Fruit fly (Drosophila melanogaster) whole organism, embryonic: ENCODE data around the gene CG10300.

Source experiments
- Abd-B ChIP-seq: fragments of 200-800 bp; sonication (Bioruptor generic); optimal IDR thresholded peaks from 2 replicates; lab custom pipeline; 2018; ENCODE audit warnings: missing biosample characterization, mild to moderate bottlenecking, missing genetic modification characterization, moderate library complexity
- Bgb ChIP-seq: fragments of 200-800 bp; sonication (Bioruptor generic); IDR thresholded peaks from 2 replicates; pipeline ENCODE4 v1.3.6; 2022; ENCODE audit warnings: missing biosample characterization, missing genetic modification characterization; ENCODE audit not compliant: partially characterized antibody
- CG10267 ChIP-seq: fragments of 200-800 bp; sonication (Bioruptor generic); optimal IDR thresholded peaks from 2 replicates; lab custom pipeline; 2018; ENCODE audit warnings: missing biosample characterization, mild to moderate bottlenecking, missing genetic modification characterization, moderate library complexity
- CG11504 ChIP-seq: fragments of 200-800 bp; sonication (Bioruptor generic); optimal IDR thresholded peaks from 3 replicates; lab custom pipeline; 2019; ENCODE audit warnings: missing biosample characterization, mild to moderate bottlenecking, missing genetic modification characterization, moderate library complexity
- CG12391 ChIP-seq: fragments of 200-800 bp; sonication (Bioruptor generic); optimal IDR thresholded peaks from 3 replicates; lab custom pipeline; 2018; ENCODE audit warnings: missing biosample characterization, mild to moderate bottlenecking, missing genetic modification characterization, moderate library complexity
- CG13287 ChIP-seq: fragments of 200-800 bp; sonication (Bioruptor generic); IDR thresholded peaks from 2 replicates; pipeline ENCODE4 v1.3.6; 2022; ENCODE audit warnings: missing biosample characterization, missing genetic modification characterization; ENCODE audit not compliant: partially characterized antibody
- CG13894 ChIP-seq: fragments of 200-800 bp; sonication (Bioruptor generic); optimal IDR thresholded peaks from 3 replicates; lab custom pipeline; 2018; ENCODE audit warnings: missing biosample characterization, mild to moderate bottlenecking, missing genetic modification characterization, moderate library complexity
- CG1529 ChIP-seq: fragments of 200-800 bp; sonication (Bioruptor generic); optimal IDR thresholded peaks from 3 replicates; lab custom pipeline; 2018; ENCODE audit warnings: missing biosample characterization, missing genetic modification characterization
- CG18599 ChIP-seq: fragments of 200-800 bp; sonication (Bioruptor generic); optimal IDR thresholded peaks from 3 replicates; lab custom pipeline; 2017; ENCODE audit warnings: missing biosample characterization, missing genetic modification characterization, mild to moderate bottlenecking, moderate library complexity, missing genetic modification reagents
- CG2116 ChIP-seq: fragments of 200-800 bp; sonication (Bioruptor generic); optimal IDR thresholded peaks from 3 replicates; lab custom pipeline; 2018; ENCODE audit warnings: missing biosample characterization, mild to moderate bottlenecking, missing genetic modification characterization
- CG2199 ChIP-seq: fragments of 200-800 bp; sonication (Bioruptor generic); IDR thresholded peaks from 3 replicates; pipeline ENCODE4 v1.3.6; 2022; ENCODE audit warnings: missing biosample characterization, missing genetic modification characterization
- CG32767 ChIP-seq: fragments of 200-800 bp; sonication (Bioruptor generic); IDR thresholded peaks from 2 replicates; pipeline ENCODE4 v1.3.6; 2022; ENCODE audit warnings: missing biosample characterization, missing genetic modification characterization
- CG9727 ChIP-seq: fragments of 200-800 bp; sonication (Bioruptor generic); optimal IDR thresholded peaks from 3 replicates; lab custom pipeline; 2017; ENCODE audit warnings: missing biosample characterization, mild to moderate bottlenecking, missing genetic modification characterization
- CTCF ChIP-seq: fragments of 200-800 bp; sonication (Bioruptor generic); optimal IDR thresholded peaks from 2 replicates; lab custom pipeline; 2017; ENCODE audit warnings: missing biosample characterization, mild to moderate bottlenecking, missing genetic modification characterization, moderate library complexity
- Drgx ChIP-seq: fragments of 200-800 bp; sonication (Bioruptor generic); IDR thresholded peaks from 2 replicates; pipeline ENCODE4 v1.3.6; 2022; ENCODE audit warnings: missing biosample characterization, missing genetic modification characterization
- E2f1 ChIP-seq: fragments of 200-800 bp; sonication (Bioruptor generic); IDR thresholded peaks from 2 replicates; pipeline ENCODE4 v1.3.6; 2022; ENCODE audit warnings: missing biosample characterization, missing genetic modification characterization
- GATAe ChIP-seq: fragments of 200-800 bp; sonication (Bioruptor generic); conservative IDR thresholded peaks from 2 replicates; pipeline ENCODE4 v1.3.6; 2022; ENCODE audit warnings: missing biosample characterization, missing genetic modification characterization
- Gsc ChIP-seq: fragments of 200-800 bp; sonication (Bioruptor generic); IDR thresholded peaks from 2 replicates; pipeline ENCODE4 v1.3.6; 2022; ENCODE audit warnings: missing biosample characterization, missing genetic modification characterization
- Hey ChIP-seq: fragments of 200-800 bp; sonication (Bioruptor generic); optimal IDR thresholded peaks from 3 replicates; lab custom pipeline; 2018; ENCODE audit warnings: missing biosample characterization, mild to moderate bottlenecking, missing genetic modification characterization
- Lpt ChIP-seq: fragments of >200 bp; optimal IDR thresholded peaks from 2 replicates; lab custom pipeline; 2018; ENCODE audit warnings: missing biosample characterization, missing genetic modification characterization
- Mad ChIP-seq: fragments of 200-800 bp; sonication (Bioruptor generic); optimal IDR thresholded peaks from 2 replicates; lab custom pipeline; 2016; ENCODE audit warnings: missing biosample characterization, missing genetic modification characterization
- Med ChIP-seq: fragments of 200-800 bp; sonication (Bioruptor generic); peaks from one replicate; lab custom pipeline; 2016; ENCODE audit warnings: missing biosample characterization, missing genetic modification characterization, mild to moderate bottlenecking, inconsistent platforms, moderate library complexity
- Ravus ChIP-seq: fragments of 200-800 bp; sonication (Bioruptor generic); IDR thresholded peaks from 2 replicates; pipeline ENCODE4 v1.3.6; 2022; ENCODE audit warnings: missing biosample characterization, missing genetic modification characterization
- Trl ChIP-seq, 3 experiments: fragments of >200 bp in 2 of 3; fragments of 200-800 bp in 1 of 3; sonication (Bioruptor generic) in 1 of 3; optimal IDR thresholded peaks; 2 replicates in 1 of 3; 3 replicates in 2 of 3; lab custom pipeline; 2016 to 2017; ENCODE audit warnings: missing biosample characterization in 1 of 3, missing genetic modification characterization in 1 of 3
- YL-1 ChIP-seq: fragments of 200-800 bp; sonication (Bioruptor generic); optimal IDR thresholded peaks from 3 replicates; lab custom pipeline; 2017; ENCODE audit warnings: missing biosample characterization, mild to moderate bottlenecking, missing genetic modification characterization
- amos ChIP-seq: fragments of 200-800 bp; sonication (Bioruptor generic); IDR thresholded peaks from 2 replicates; pipeline ENCODE4 v1.3.6; 2022; ENCODE audit warnings: missing biosample characterization, missing genetic modification characterization; ENCODE audit not compliant: partially characterized antibody
- ash1 ChIP-seq: fragments of 200-800 bp; sonication (Bioruptor generic); optimal IDR thresholded peaks from 2 replicates; lab custom pipeline; 2018; ENCODE audit warnings: missing biosample characterization, mild to moderate bottlenecking, missing genetic modification characterization
- bowl ChIP-seq: fragments of 200-800 bp; sonication (Bioruptor generic); IDR thresholded peaks from 2 replicates; pipeline ENCODE4 v1.3.6; 2022; ENCODE audit warnings: missing biosample characterization, missing genetic modification characterization
- dan ChIP-seq: fragments of 200-800 bp; sonication (Bioruptor generic); IDR thresholded peaks from 2 replicates; pipeline ENCODE4 v1.3.6; 2022; ENCODE audit warnings: missing biosample characterization, missing genetic modification characterization
- dimm ChIP-seq: fragments of 200-800 bp; sonication (Bioruptor generic); IDR thresholded peaks from 2 replicates; pipeline ENCODE4 v1.3.6; 2022; ENCODE audit warnings: missing biosample characterization, missing genetic modification characterization
- dm ChIP-seq: fragments of 200-800 bp; sonication (Bioruptor generic); optimal IDR thresholded peaks from 3 replicates; lab custom pipeline; 2016; ENCODE audit warnings: missing biosample characterization, missing genetic modification characterization
- grn ChIP-seq: fragments of 200-800 bp; sonication (Bioruptor generic); optimal IDR thresholded peaks from 3 replicates; lab custom pipeline; 2017; ENCODE audit warnings: missing biosample characterization, missing genetic modification characterization
- gro ChIP-seq: fragments of 200-800 bp; sonication (Bioruptor generic); optimal IDR thresholded peaks from 2 replicates; lab custom pipeline; 2016; ENCODE audit warnings: missing biosample characterization, missing genetic modification characterization
- h ChIP-seq: fragments of >200 bp; optimal IDR thresholded peaks from 2 replicates; lab custom pipeline; 2017
- hb ChIP-seq: fragments of 200-800 bp; sonication (Bioruptor generic); IDR thresholded peaks from 3 replicates; pipeline ENCODE4 v1.3.6; 2022; ENCODE audit warnings: missing biosample characterization, missing genetic modification characterization; ENCODE audit not compliant: partially characterized antibody
- hth ChIP-seq: fragments of >200 bp; optimal IDR thresholded peaks from 2 replicates; lab custom pipeline; 2017; ENCODE audit warnings: inconsistent platforms
- jigr1 ChIP-seq: fragments of 200-800 bp; sonication (Bioruptor generic); IDR thresholded peaks from 3 replicates; pipeline ENCODE4 v1.3.6; 2022; ENCODE audit warnings: missing biosample characterization, missing genetic modification characterization
- mirr ChIP-seq: fragments of 200-800 bp; sonication (Bioruptor generic); optimal IDR thresholded peaks from 3 replicates; lab custom pipeline; 2018; ENCODE audit warnings: missing biosample characterization, mild to moderate bottlenecking, missing genetic modification characterization
- mld ChIP-seq: fragments of 200-800 bp; sonication (Bioruptor generic); IDR thresholded peaks from 3 replicates; pipeline ENCODE4 v1.3.6; 2022; ENCODE audit warnings: missing biosample characterization, missing genetic modification characterization; ENCODE audit not compliant: partially characterized antibody
- onecut ChIP-seq: fragments of 200-800 bp; sonication (Bioruptor generic); IDR thresholded peaks from 2 replicates; pipeline ENCODE4 v1.3.6; 2022; ENCODE audit warnings: missing biosample characterization, missing genetic modification characterization
- org-1 ChIP-seq: fragments of 200-800 bp; sonication (Bioruptor generic); optimal IDR thresholded peaks from 2 replicates; lab custom pipeline; 2017; ENCODE audit warnings: missing biosample characterization, missing genetic modification characterization
- p53 ChIP-seq: fragments of 200-800 bp; sonication (Bioruptor generic); optimal IDR thresholded peaks from 2 replicates; lab custom pipeline; 2016; ENCODE audit warnings: missing biosample characterization, missing genetic modification characterization
- pan ChIP-seq, 4 experiments: fragments of >200 bp in 3 of 4; fragments of 200-800 bp in 1 of 4; sonication (Bioruptor generic) in 1 of 4; optimal IDR thresholded peaks in 3 of 4; IDR thresholded peaks in 1 of 4; 2 replicates each; pipeline versions ENCODE4 v1.3.6 to Lab custom; 2017 to 2022; ENCODE audit warnings: missing biosample characterization in 2 of 4, missing genetic modification characterization in 2 of 4, mixed read lengths in 1 of 4
- pros ChIP-seq: fragments of 200-800 bp; sonication (Bioruptor generic); optimal IDR thresholded peaks from 3 replicates; lab custom pipeline; 2019; ENCODE audit warnings: missing biosample characterization, mild to moderate bottlenecking, missing genetic modification characterization, moderate library complexity
- repo ChIP-seq: fragments of 200-800 bp; sonication (Bioruptor generic); optimal IDR thresholded peaks from 2 replicates; lab custom pipeline; 2016; ENCODE audit warnings: missing biosample characterization, missing genetic modification characterization
- sug ChIP-seq: fragments of 200-800 bp; optimal IDR thresholded peaks from 2 replicates; lab custom pipeline; 2019; ENCODE audit warnings: missing biosample characterization, mild to moderate bottlenecking, missing genetic modification characterization, moderate library complexity
- tap ChIP-seq: fragments of 200-800 bp; optimal IDR thresholded peaks from 3 replicates; lab custom pipeline; 2019; ENCODE audit warnings: missing biosample characterization, mild to moderate bottlenecking, missing genetic modification characterization, moderate library complexity
- yki ChIP-seq: fragments of >200 bp; optimal IDR thresholded peaks from 3 replicates; lab custom pipeline; 2018

The CG10300 gene

DNA sequence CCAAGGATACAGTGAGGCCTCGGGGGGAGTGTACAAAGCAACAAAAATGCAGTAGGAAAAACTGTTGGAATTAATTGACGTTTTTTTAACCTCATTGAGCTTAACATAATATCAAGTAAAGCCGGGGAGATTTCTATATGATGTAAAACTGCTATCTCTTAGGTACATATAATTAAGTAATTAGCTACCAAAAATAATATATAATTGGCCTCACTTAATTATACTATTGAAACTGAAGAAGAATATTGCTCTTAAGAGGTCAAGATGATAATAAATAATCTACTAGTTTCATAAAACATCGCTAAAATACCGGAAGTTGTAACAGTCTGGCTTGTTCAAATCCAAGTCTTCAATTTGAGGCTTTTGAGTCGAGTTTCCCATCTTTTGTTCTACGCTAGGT lies 43.9 kb upstream of the CG10300 start (continued):
- no peak for TF ChIP-seq Gsc (GFP tag; lab: Robert Waterston, UW)
- TF ChIP-seq CG18599 (GFP tag; lab: Kevin White, UChicago): peak; percentile 27
- no peak for TF ChIP-seq hth
- no peak for TF ChIP-seq GATAe (GFP tag; lab: Robert Waterston, UW)
- peak; percentile 28 for TF ChIP-seq CG11504 (tag; lab: Kevin White, UChicago)
- no peak for TF ChIP-seq E2f1 (GFP tag; lab: Robert Waterston, UW)
- no peak for TF ChIP-seq YL-1 (GFP tag; lab: Kevin White, UChicago)
- TF ChIP-seq pan (optimal IDR thresholded peaks at IDR 0.05; lab: Kevin White, UChicago): no peak
- TF ChIP-seq pan (GFP tag; optimal IDR thresholded peaks at IDR 0.05 in 1 of 2, IDR thresholded peaks at IDR 0.05 in 1 of 2): no peak
- peak; percentile 16 for TF ChIP-seq CG9727
- no peak for TF ChIP-seq mld (GFP tag; lab: Robert Waterston, UW)

DNA sequence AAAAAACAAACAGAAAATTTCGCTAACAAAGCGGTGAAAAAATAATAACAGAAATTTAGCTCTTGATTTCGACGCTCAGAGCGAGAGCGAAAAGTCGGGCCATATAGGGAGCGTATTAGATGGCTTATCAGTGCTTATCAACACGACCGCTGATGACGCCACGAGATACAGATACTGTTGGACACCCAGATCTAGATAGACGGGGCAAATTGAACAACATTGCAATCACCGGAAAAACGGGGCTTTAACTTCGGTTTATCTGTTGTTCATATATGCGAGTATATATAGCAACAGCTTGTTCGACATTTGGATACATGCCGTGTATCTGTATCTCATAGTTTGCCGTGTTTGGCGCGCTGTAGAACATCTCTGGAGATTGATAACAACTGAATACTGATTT lies 42.7 kb upstream of the CG10300 start:
- TF ChIP-seq dimm (GFP tag; lab: Robert Waterston, UW) (no peak), gro (no peak), Trl (optimal IDR thresholded peaks at IDR 0.05; lab: Kevin White, UChicago) (peak; percentile 3 to 28), Trl (GFP tag; optimal IDR thresholded peaks at IDR 0.05; lab: Kevin White, UChicago) (no peak), CG13287 (GFP tag; lab: Robert Waterston, UW) (no peak), CG13894 (peak; percentile 39), mirr (GFP tag; lab: Kevin White, UChicago) (peak; percentile 52), Hey (tag; lab: Kevin White, UChicago) (no peak), Med (GFP tag; lab: Kevin White, UChicago) (peak; percentile 13), onecut (no peak), sug (tag; lab: Kevin White, UChicago) (peak; percentile 18), CTCF (GFP tag; lab: Kevin White, UChicago) (peak; percentile 12), grn (peak; percentile 93)

DNA sequence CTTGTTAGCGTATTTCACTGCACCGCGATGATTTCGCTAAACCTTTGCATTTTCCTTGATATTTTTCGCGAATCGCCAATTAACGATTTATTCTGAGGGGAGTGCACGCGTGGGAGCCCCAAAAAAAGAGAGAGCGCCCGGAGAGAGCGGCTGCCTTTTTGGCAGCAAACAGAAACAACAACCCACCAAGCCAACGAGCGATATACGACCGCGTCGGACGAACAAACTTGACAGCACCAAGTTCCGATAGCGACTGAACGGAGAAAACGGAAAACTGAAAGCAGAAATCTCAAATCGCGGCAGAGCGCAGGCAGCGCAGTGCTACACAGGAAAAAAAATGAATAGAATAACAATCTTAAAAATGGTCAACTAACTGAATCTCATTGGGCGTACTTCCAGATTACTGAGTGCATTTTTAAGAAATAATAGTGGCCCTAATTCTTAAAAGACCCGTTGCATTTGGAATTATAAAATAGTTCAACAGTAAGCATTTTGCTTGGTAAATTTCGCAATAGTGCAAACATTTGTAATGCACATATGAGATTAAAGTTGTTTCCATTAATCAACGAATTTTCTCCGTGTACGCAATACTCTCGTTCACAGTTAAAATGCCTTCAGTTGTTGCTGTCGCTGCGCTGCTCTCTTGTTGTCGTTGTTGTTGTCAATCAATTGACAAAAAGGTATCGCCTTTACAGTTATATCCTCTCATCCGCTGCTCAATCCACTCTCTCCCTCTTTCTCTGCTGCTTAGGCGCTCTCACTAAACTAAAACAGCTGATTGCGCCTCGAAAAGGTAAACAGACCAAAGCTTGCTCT lies 41.7 kb upstream of the CG10300 start, which contains the start of gene CG31145:
Gene CG31145, minus strand, starts transcription at position 259 of the 816 bp plus-strand sequence.
- peak; percentile 99 for TF ChIP-seq repo (GFP tag; lab: Kevin White, UChicago)
- peak; percentile 99 for TF ChIP-seq CG32767 (GFP tag; lab: Robert Waterston, UW)
- peak; percentile 99 for TF ChIP-seq Drgx (GFP tag; lab: Robert Waterston, UW)
- TF ChIP-seq Abd-B (GFP tag; lab: Kevin White, UChicago): peak; percentile 100
- TF ChIP-seq CG10267 (tag; lab: Kevin White, UChicago): peak; percentile 96
- TF ChIP-seq pros (GFP tag; lab: Kevin White, UChicago): peak; percentile 61
- TF ChIP-seq Bgb (GFP tag; lab: Robert Waterston, UW): peak; percentile 73
- TF ChIP-seq CG1529: peak; percentile 99
- no peak for TF ChIP-seq h (lab: Kevin White, UChicago)
- TF ChIP-seq ash1 (GFP tag; lab: Kevin White, UChicago): peak; percentile 82
- TF ChIP-seq dan (GFP tag; lab: Robert Waterston, UW): peak; percentile 89
- TF ChIP-seq org-1 (GFP tag; lab: Kevin White, UChicago): peak; percentile 100
- peak; percentile 99 for TF ChIP-seq jigr1
- TF ChIP-seq sug (tag; lab: Kevin White, UChicago): peak; percentile 98
- TF ChIP-seq hb (GFP tag; lab: Robert Waterston, UW): peak; percentile 58; the same call in 1 of the 3 replicates
- peak; percentile 93 for TF ChIP-seq CG2116 (GFP tag; lab: Kevin White, UChicago)
- TF ChIP-seq Lpt (GFP tag; lab: Kevin White, UChicago): no peak
- no peak for TF ChIP-seq yki (lab: Kevin White, UChicago)
- peak; percentile 99 for TF ChIP-seq dm (GFP tag; lab: Kevin White, UChicago)
- peak; percentile 98 for TF ChIP-seq p53 (GFP tag; lab: Kevin White, UChicago)
- peak; percentile 95 for TF ChIP-seq bowl
- no peak; the same call in 1 of the 2 replicates for TF ChIP-seq amos (GFP tag; lab: Robert Waterston, UW)
- TF ChIP-seq CG12391 (tag; lab: Kevin White, UChicago): peak; percentile 100
- peak; percentile 99 for TF ChIP-seq Mad (GFP tag; lab: Kevin White, UChicago)
- peak; percentile 98 for TF ChIP-seq Ravus
- peak; percentile 99 for TF ChIP-seq tap (tag; lab: Kevin White, UChicago)
- TF ChIP-seq CG2199 (GFP tag; lab: Robert Waterston, UW): peak; percentile 99
